Worm (Caenorhabditis elegans): ENCODE measurements around the gene C03H5.7.

DNA sequence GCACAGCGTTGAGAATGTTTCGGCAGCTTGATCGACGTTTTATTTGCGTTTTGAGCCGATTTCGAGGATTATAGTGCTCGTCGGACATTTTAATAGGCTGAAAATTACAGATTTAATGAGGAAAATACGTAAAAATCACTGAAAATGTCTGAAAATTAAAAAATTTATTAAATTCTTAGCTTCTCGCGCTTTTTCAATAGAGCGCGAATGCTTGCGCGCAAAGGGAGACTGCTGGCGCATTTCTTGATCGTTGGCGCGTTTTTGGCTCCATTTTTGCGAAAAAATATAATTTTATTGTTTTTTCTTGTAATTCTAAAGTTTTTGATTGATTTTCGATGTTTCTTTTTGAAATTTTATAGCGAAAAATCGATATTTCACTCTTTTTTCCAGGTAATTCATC lies 30.8 kb downstream of the C03H5.7 start, which contains the start of the genes dnsn-1 and C24H12.4:
- TF ChIP-seq med-1 (GFP tag; optimal IDR thresholded peaks at IDR 0.05; ENCODE audit: insufficient read depth) = no peak
- TF ChIP-seq klf-2 (GFP tag; conservative IDR thresholded peaks at IDR 0.05) = no peak
- TF ChIP-seq ztf-23 (GFP tag; IDR thresholded peaks at IDR 0.05) = no peak
- no peak for TF ChIP-seq ref-1 (GFP tag; conservative IDR thresholded peaks at IDR 0.05)
- no peak for TF ChIP-seq flt-1 (GFP tag; IDR thresholded peaks at IDR 0.05)
